Worm (Caenorhabditis elegans): ENCODE data around the gene rpl-6.

DNA sequence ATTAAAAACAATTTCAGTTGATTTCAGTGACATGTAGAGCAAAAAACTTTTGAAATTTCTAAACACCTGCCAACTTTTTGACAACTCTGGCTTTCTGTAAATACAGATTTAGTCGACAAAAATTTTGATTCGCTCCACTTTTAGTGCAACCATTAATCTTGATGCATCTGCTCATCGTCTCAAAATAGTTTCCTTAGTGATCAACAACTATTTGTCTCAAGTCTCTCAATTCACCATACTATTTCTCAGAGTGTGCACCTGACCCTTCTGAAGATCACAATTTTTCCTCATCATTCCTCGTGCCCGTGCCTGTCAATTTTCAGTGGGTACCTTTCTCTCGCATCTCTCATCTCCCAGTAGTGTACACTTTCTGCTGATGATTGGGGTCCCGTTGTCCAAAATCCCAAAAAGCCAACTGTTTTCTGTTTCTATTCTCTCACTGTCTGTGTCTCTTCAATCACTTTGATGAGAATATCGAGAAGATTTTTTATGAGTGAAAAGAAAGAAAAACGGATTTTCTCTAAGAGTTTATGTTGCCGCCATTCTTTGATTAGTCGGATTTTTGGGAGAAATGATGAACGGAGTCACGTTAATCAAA is 8.8 kb downstream of the rpl-6 start:
- no peak for TF ChIP-seq fos-1 (tag; optimal IDR thresholded peaks at IDR 0.05)
- no peak for TF ChIP-seq jun-1 (tag; optimal IDR thresholded peaks at IDR 0.05)
- TF ChIP-seq aha-1 (tag; optimal IDR thresholded peaks at IDR 0.05): no peak
- TF ChIP-seq lin-39 (tag; optimal IDR thresholded peaks at IDR 0.05): peak; percentile 63

Data from whole organism, L1 larva.